Fruit fly (Drosophila melanogaster): ENCODE data around the gene SPE.

SPE gene

dm6 chr3R:23677058-23677457 lies 9.0 kb upstream of the SPE start, which contains the start of gene GILT3:
Gene GILT3, plus strand, starts transcription at chr3R:23677358.
- TF ChIP-seq abd-A (tag; optimal IDR thresholded peaks at IDR 0.05) (no peak), CG32532 (GFP tag; IDR thresholded peaks at IDR 0.05) (0 out of 2 replicates have a peak, but pooled peaks have one; percentile 25), Hmr (GFP tag; optimal IDR thresholded peaks at IDR 0.05) (no peak), Med (GFP tag) (peak; percentile 6), CG17568 (GFP tag; optimal IDR thresholded peaks at IDR 0.05) (no peak), vfl (GFP tag; optimal IDR thresholded peaks at IDR 0.05) (no peak)

DNA sequence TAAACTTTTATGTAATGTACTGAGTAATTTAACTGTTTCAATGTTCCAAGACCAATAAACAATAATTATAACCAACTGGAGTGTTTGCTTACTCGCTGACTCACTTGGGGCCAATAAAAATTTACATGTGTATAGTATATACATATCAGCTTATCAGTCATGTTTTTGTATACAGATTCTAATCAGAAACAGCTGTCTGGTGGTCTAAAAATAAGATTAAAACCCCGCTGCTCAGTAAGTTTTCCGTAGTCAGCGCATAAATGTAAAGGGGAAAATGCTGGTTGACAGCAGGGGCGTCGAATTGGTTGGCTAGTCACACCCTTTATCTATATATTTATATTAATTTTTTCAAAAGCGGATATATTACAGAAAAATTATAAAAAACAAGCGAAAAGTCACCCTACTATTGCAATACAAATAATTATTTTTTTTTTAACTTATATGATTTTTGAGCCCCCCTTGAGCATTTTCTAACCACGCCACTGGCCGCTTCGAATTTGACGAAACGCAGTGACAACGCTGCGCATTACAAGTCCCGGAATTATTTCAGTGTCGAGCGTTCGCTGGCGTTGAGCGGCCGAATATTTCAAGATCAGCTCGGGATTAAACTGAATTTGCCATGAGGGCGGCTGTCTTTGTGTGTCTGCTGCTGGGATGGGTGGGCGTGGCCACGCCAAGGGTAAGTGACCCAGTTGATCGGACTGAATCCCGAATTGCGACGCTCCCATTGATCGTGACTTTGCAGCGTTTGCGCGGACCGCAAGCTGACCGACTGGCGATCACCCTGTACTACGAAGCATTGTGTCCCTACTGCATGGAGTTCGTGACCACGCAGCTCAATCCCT lies 7.5 kb upstream of the SPE start, which contains the start of gene GILT2:
GILT2 (plus strand) TSS at position 547 of the 845 bp plus-strand sequence.
- TF ChIP-seq Spps (tag; optimal IDR thresholded peaks at IDR 0.05) (peak; percentile 84), CG10274 (GFP tag; optimal IDR thresholded peaks at IDR 0.05) (peak; percentile 67), CG14710 (tag; optimal IDR thresholded peaks at IDR 0.05) (peak; percentile 90), chm (GFP tag; IDR thresholded peaks at IDR 0.05) (peak; percentile 83), az2 (GFP tag; optimal IDR thresholded peaks at IDR 0.05) (peak; percentile 90), CG16815 (GFP tag; optimal IDR thresholded peaks at IDR 0.05) (peak; percentile 74), sima (GFP tag; optimal IDR thresholded peaks at IDR 0.05) (no peak), CG10462 (GFP tag; optimal IDR thresholded peaks at IDR 0.05) (peak; percentile 77), Side (GFP tag; optimal IDR thresholded peaks at IDR 0.05) (peak; percentile 14), CG14965 (GFP tag; optimal IDR thresholded peaks at IDR 0.05; ENCODE audit: borderline replicate concordance) (no peak), CG4282 (GFP tag; optimal IDR thresholded peaks at IDR 0.05) (no peak), CG9609 (GFP tag; optimal IDR thresholded peaks at IDR 0.05) (peak; percentile 21), dan (GFP tag; IDR thresholded peaks at IDR 0.05) (no peak), trem (tag; optimal IDR thresholded peaks at IDR 0.05) (peak; percentile 73), CG11093 (GFP tag; IDR thresholded peaks at IDR 0.05) (peak; percentile 84), HmgZ (tag; optimal IDR thresholded peaks at IDR 0.05) (peak; percentile 81), CG18262 (tag; optimal IDR thresholded peaks at IDR 0.05) (peak; percentile 91), ind (GFP tag; optimal IDR thresholded peaks at IDR 0.05) (peak; percentile 90), MBD-R2 (GFP tag; IDR thresholded peaks at IDR 0.05) (peak; percentile 74), grau (tag; optimal IDR thresholded peaks at IDR 0.05) (peak; percentile 92), slp2 (GFP tag; optimal IDR thresholded peaks at IDR 0.05) (no peak), tup (GFP tag; optimal IDR thresholded peaks at IDR 0.05) (peak; percentile 63), CG6175 (GFP tag; IDR thresholded peaks at IDR 0.05) (peak; percentile 39; the same call in 1 of the 3 replicates), TFAM (GFP tag; optimal IDR thresholded peaks at IDR 0.05) (peak; percentile 34), ato (GFP tag; IDR thresholded peaks at IDR 0.05; ENCODE audit: partially characterized antibody) (no peak), Poxn (GFP tag; IDR thresholded peaks at IDR 0.05) (peak; percentile 50; the same call in 1 of the 2 replicates), Rx (GFP tag; IDR thresholded peaks at IDR 0.05) (peak; percentile 77), CG15073 (GFP tag; optimal IDR thresholded peaks at IDR 0.05) (peak; percentile 15), schlank (tag; optimal IDR thresholded peaks at IDR 0.05) (peak; percentile 53), CG10366 (GFP tag; IDR thresholded peaks at IDR 0.05) (peak; percentile 88), CG8944 (GFP tag; optimal IDR thresholded peaks at IDR 0.05) (peak; percentile 57), ewg (GFP tag; optimal IDR thresholded peaks at IDR 0.05) (peak; percentile 83), CG7786 (GFP tag; optimal IDR thresholded peaks at IDR 0.05) (peak; percentile 13), pho (GFP tag; optimal IDR thresholded peaks at IDR 0.05) (peak; percentile 60), GATAe (GFP tag; conservative IDR thresholded peaks at IDR 0.05) (peak; percentile 59), org-1 (GFP tag; optimal IDR thresholded peaks at IDR 0.05) (peak; percentile 79), CG11085 (GFP tag; IDR thresholded peaks at IDR 0.05) (peak; percentile 72), Ravus (GFP tag; IDR thresholded peaks at IDR 0.05) (peak; percentile 83), caup (GFP tag; optimal IDR thresholded peaks at IDR 0.05; ENCODE audit: severe bottlenecking) (peak; percentile 93), gcm (GFP tag; optimal IDR thresholded peaks at IDR 0.05) (peak; percentile 96), hbn (GFP tag; IDR thresholded peaks at IDR 0.05; ENCODE audit: partially characterized antibody) (no peak), CG1603 (tag; optimal IDR thresholded peaks at IDR 0.05) (no peak)
